Fruit fly (Drosophila melanogaster) whole organism, embryonic: ENCODE results near the gene CG34284.

Experiments
- CG11504 ChIP-seq: fragments of 200-800 bp; sonication (Bioruptor generic); optimal IDR thresholded peaks from 3 replicates; lab custom pipeline; 2019; ENCODE audit warnings: missing biosample characterization, mild to moderate bottlenecking, missing genetic modification characterization, moderate library complexity
- CG13287 ChIP-seq: fragments of 200-800 bp; sonication (Bioruptor generic); IDR thresholded peaks from 2 replicates; pipeline ENCODE4 v1.3.6; 2022; ENCODE audit warnings: missing biosample characterization, missing genetic modification characterization; ENCODE audit not compliant: partially characterized antibody
- CG14441 ChIP-seq: fragments of 200-800 bp; sonication (Bioruptor generic); IDR thresholded peaks from 2 replicates; pipeline ENCODE4 v1.3.6; 2022; ENCODE audit warnings: missing biosample characterization, missing genetic modification characterization
- CG14965 ChIP-seq: fragments of 200-800 bp; sonication (Bioruptor generic); optimal IDR thresholded peaks from 2 replicates; lab custom pipeline; 2016; ENCODE audit warnings: missing biosample characterization, missing genetic modification characterization, borderline replicate concordance
- CG18599 ChIP-seq: fragments of 200-800 bp; sonication (Bioruptor generic); optimal IDR thresholded peaks from 3 replicates; lab custom pipeline; 2017; ENCODE audit warnings: missing biosample characterization, missing genetic modification characterization, mild to moderate bottlenecking, moderate library complexity, missing genetic modification reagents
- CG18619 ChIP-seq: fragments of 200-800 bp; sonication (Bioruptor generic); optimal IDR thresholded peaks from 3 replicates; lab custom pipeline; 2017; ENCODE audit warnings: missing biosample characterization, mild to moderate bottlenecking, missing genetic modification characterization
- CG2199 ChIP-seq: fragments of 200-800 bp; sonication (Bioruptor generic); IDR thresholded peaks from 3 replicates; pipeline ENCODE4 v1.3.6; 2022; ENCODE audit warnings: missing biosample characterization, missing genetic modification characterization
- CG30020 ChIP-seq: fragments of 200-800 bp; optimal IDR thresholded peaks from 2 replicates; lab custom pipeline; 2019; ENCODE audit warnings: missing biosample characterization, mild to moderate bottlenecking, missing genetic modification characterization, moderate library complexity
- CG32532 ChIP-seq: fragments of 200-800 bp; sonication (Bioruptor generic); IDR thresholded peaks from 2 replicates; pipeline ENCODE4 v1.3.6; 2022; ENCODE audit warnings: missing biosample characterization, missing genetic modification characterization
- CG3281 ChIP-seq: fragments of 200-800 bp; sonication (Bioruptor generic); optimal IDR thresholded peaks from 3 replicates; lab custom pipeline; 2017; ENCODE audit warnings: missing biosample characterization, mild to moderate bottlenecking, missing genetic modification characterization
- CG34376 ChIP-seq: fragments of 200-800 bp; sonication (Bioruptor generic); optimal IDR thresholded peaks from 2 replicates; lab custom pipeline; 2018; ENCODE audit warnings: missing biosample characterization, mild to moderate bottlenecking, missing genetic modification characterization
- CG34422 ChIP-seq: fragments of 200-800 bp; sonication (Bioruptor generic); IDR thresholded peaks from 3 replicates; pipeline ENCODE4 v1.3.6; 2022; ENCODE audit warnings: missing biosample characterization, missing genetic modification characterization
- CG3726 ChIP-seq: fragments of 200-800 bp; sonication (Bioruptor generic); IDR thresholded peaks from 3 replicates; pipeline ENCODE4, ENCODE4 v1.3.6; 2022; ENCODE audit warnings: missing biosample characterization, missing genetic modification characterization
- CG5953 ChIP-seq: fragments of 200-800 bp; sonication (Bioruptor generic); IDR thresholded peaks from 2 replicates; pipeline ENCODE4 v1.3.6; 2022; ENCODE audit warnings: missing biosample characterization, missing genetic modification characterization
- CG6175 ChIP-seq: fragments of 200-800 bp; sonication (Bioruptor generic); IDR thresholded peaks from 3 replicates; pipeline ENCODE4 v1.3.6; 2022; ENCODE audit warnings: missing biosample characterization, missing genetic modification characterization
- CG6813 ChIP-seq: fragments of 200-800 bp; sonication (Bioruptor generic); optimal IDR thresholded peaks from 2 replicates; lab custom pipeline; 2017; ENCODE audit warnings: missing biosample characterization, missing genetic modification characterization, mild to moderate bottlenecking, moderate library complexity, missing genetic modification reagents
- CG7786 ChIP-seq: fragments of 200-800 bp; sonication (Bioruptor generic); optimal IDR thresholded peaks from 2 replicates; lab custom pipeline; 2016; ENCODE audit warnings: missing biosample characterization, missing genetic modification characterization
- CG9215 ChIP-seq: fragments of 200-800 bp; sonication (Bioruptor generic); IDR thresholded peaks from 2 replicates; pipeline ENCODE4 v1.3.6; 2022; ENCODE audit warnings: missing biosample characterization, missing genetic modification characterization
- CkIIα-i1 ChIP-seq: fragments of 200-800 bp; sonication (Bioruptor generic); IDR thresholded peaks from 2 replicates; pipeline ENCODE4 v1.3.6; 2022; ENCODE audit warnings: missing biosample characterization, missing genetic modification characterization
- D19A ChIP-seq: fragments of 200-800 bp; optimal IDR thresholded peaks from 3 replicates; lab custom pipeline; 2019; ENCODE audit warnings: missing biosample characterization, mild to moderate bottlenecking, missing genetic modification characterization, moderate library complexity
- D19B ChIP-seq: fragments of 200-800 bp; sonication (Bioruptor generic); optimal IDR thresholded peaks from 2 replicates; lab custom pipeline; 2017; ENCODE audit warnings: missing biosample characterization, mild to moderate bottlenecking, missing genetic modification characterization
- Ets65A ChIP-seq: fragments of 200-800 bp; sonication (Bioruptor generic); peaks from one replicate; lab custom pipeline; 2016; ENCODE audit warnings: missing biosample characterization, missing genetic modification characterization
- Gug ChIP-seq: fragments of 200-800 bp; sonication (Bioruptor generic); IDR thresholded peaks from 4 replicates; pipeline ENCODE4 v1.3.6; 2022; ENCODE audit warnings: missing biosample characterization, missing genetic modification characterization
- HmgZ ChIP-seq: fragments of 200-800 bp; sonication (Bioruptor generic); optimal IDR thresholded peaks from 2 replicates; lab custom pipeline; 2018; ENCODE audit warnings: missing biosample characterization, mild to moderate bottlenecking, missing genetic modification characterization
- Med ChIP-seq: fragments of 200-800 bp; sonication (Bioruptor generic); peaks from one replicate; lab custom pipeline; 2016; ENCODE audit warnings: missing biosample characterization, missing genetic modification characterization, mild to moderate bottlenecking, inconsistent platforms, moderate library complexity
- NFAT ChIP-seq: fragments of 200-800 bp; sonication (Bioruptor generic); IDR thresholded peaks from 2 replicates; pipeline ENCODE4 v1.3.6; 2022; ENCODE audit warnings: missing biosample characterization, missing genetic modification characterization
- NfI ChIP-seq: fragments of 200-800 bp; sonication (Bioruptor generic); optimal IDR thresholded peaks from 3 replicates; lab custom pipeline; 2018; ENCODE audit warnings: missing biosample characterization, mild to moderate bottlenecking, missing genetic modification characterization, moderate library complexity
- Pdp1 ChIP-seq, 2 experiments: fragments of 200-800 bp; sonication (Bioruptor generic); optimal IDR thresholded peaks; 3 replicates each; lab custom pipeline; 2016; ENCODE audit warnings: missing biosample characterization in 2 of 2, missing genetic modification characterization in 2 of 2, mild to moderate bottlenecking in 1 of 2, moderate library complexity in 1 of 2
- Stat92E ChIP-seq, 3 experiments: fragments of >200 bp in 2 of 3; fragments of 200-800 bp in 1 of 3; sonication (Bioruptor generic) in 1 of 3; optimal IDR thresholded peaks; 2 replicates each; lab custom pipeline; 2017 to 2019; ENCODE audit warnings: missing biosample characterization in 3 of 3, missing genetic modification characterization in 3 of 3, mild to moderate bottlenecking in 1 of 3, moderate library complexity in 1 of 3
- cg ChIP-seq: fragments of 200-800 bp; sonication (Bioruptor generic); optimal IDR thresholded peaks from 3 replicates; lab custom pipeline; 2019; ENCODE audit warnings: missing biosample characterization, mild to moderate bottlenecking, missing genetic modification characterization, moderate library complexity
- chn ChIP-seq: fragments of 200-800 bp; sonication (Bioruptor generic); optimal IDR thresholded peaks from 2 replicates; lab custom pipeline; 2016; ENCODE audit warnings: missing biosample characterization, missing genetic modification characterization
- dan ChIP-seq: fragments of 200-800 bp; sonication (Bioruptor generic); IDR thresholded peaks from 2 replicates; pipeline ENCODE4 v1.3.6; 2022; ENCODE audit warnings: missing biosample characterization, missing genetic modification characterization
- dpn ChIP-seq, 2 experiments: fragments of 200-800 bp; sonication (Bioruptor generic); optimal IDR thresholded peaks; 3 replicates each; lab custom pipeline; 2016; ENCODE audit warnings: missing biosample characterization in 2 of 2, missing genetic modification characterization in 2 of 2
- gem ChIP-seq: fragments of 200-800 bp; sonication (Bioruptor generic); optimal IDR thresholded peaks from 2 replicates; lab custom pipeline; 2019; ENCODE audit warnings: missing biosample characterization, mild to moderate bottlenecking, missing genetic modification characterization, moderate library complexity
- ind ChIP-seq: fragments of 200-800 bp; sonication (Bioruptor generic); optimal IDR thresholded peaks from 3 replicates; lab custom pipeline; 2016; ENCODE audit warnings: missing biosample characterization, missing genetic modification characterization
- mirr ChIP-seq: fragments of 200-800 bp; sonication (Bioruptor generic); optimal IDR thresholded peaks from 3 replicates; lab custom pipeline; 2018; ENCODE audit warnings: missing biosample characterization, mild to moderate bottlenecking, missing genetic modification characterization
- row ChIP-seq: fragments of 200-800 bp; sonication (Bioruptor generic); IDR thresholded peaks from 3 replicates; pipeline ENCODE4 v1.3.6; 2022; ENCODE audit warnings: missing biosample characterization, missing genetic modification characterization
- sens ChIP-seq: fragments of 200-800 bp; sonication (Bioruptor generic); peaks from one replicate; lab custom pipeline; 2016; ENCODE audit warnings: missing biosample characterization, missing genetic modification characterization
- sisA ChIP-seq: fragments of 200-800 bp; sonication (Bioruptor generic); IDR thresholded peaks from 2 replicates; pipeline ENCODE4 v1.3.6; 2022; ENCODE audit warnings: missing biosample characterization, missing genetic modification characterization
- slbo ChIP-seq: fragments of 200-800 bp; sonication (Bioruptor generic); IDR thresholded peaks from 2 replicates; pipeline ENCODE4 v1.3.6; 2022; ENCODE audit warnings: missing biosample characterization, missing genetic modification characterization
- sna ChIP-seq: fragments of 200-800 bp; sonication (Bioruptor generic); IDR thresholded peaks from 2 replicates; pipeline ENCODE4 v1.3.6; 2022; ENCODE audit warnings: missing biosample characterization, missing genetic modification characterization; ENCODE audit not compliant: partially characterized antibody
- z ChIP-seq: fragments of 200-800 bp; sonication (Bioruptor generic); IDR thresholded peaks from 3 replicates; pipeline ENCODE4 v1.3.6; 2022; ENCODE audit warnings: missing biosample characterization, missing genetic modification characterization
- zen2 ChIP-seq: fragments of 200-800 bp; sonication (Bioruptor generic); IDR thresholded peaks from 3 replicates; pipeline ENCODE4 v1.3.6; 2022; ENCODE audit warnings: missing biosample characterization, missing genetic modification characterization; ENCODE audit not compliant: partially characterized antibody

Gene CG34284

DNA sequence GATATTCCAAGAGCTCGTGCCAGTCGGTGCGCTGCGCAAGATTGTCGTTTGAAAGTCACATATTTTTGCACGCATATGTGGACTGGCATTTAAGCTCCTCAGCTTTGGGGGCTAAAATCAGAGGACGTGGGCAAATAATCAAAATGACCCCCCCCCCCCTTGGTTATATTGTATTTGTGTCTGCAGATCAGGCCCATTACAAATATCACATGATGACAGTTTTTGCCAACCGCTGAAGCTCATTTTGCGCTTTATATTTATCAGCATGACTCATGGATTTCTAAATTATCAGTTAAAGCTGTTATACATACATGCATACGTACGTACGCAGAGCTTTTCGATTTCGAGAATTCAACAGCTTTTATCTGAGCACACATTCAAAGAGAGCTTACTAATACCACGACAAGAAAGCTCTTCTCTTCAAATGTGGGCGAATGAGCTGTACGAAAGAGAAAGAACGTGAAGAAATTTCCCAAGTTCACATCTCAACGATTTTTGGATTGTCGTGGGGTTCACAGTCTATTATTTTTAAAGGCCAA, 14.1 kb upstream of the CG34284 start (continued):
- TF ChIP-seq CG13287 (GFP tag; lab: Robert Waterston, UW), result peak; percentile 34; the same call in 1 of the 2 replicates
- no peak for TF ChIP-seq CG9215

DNA sequence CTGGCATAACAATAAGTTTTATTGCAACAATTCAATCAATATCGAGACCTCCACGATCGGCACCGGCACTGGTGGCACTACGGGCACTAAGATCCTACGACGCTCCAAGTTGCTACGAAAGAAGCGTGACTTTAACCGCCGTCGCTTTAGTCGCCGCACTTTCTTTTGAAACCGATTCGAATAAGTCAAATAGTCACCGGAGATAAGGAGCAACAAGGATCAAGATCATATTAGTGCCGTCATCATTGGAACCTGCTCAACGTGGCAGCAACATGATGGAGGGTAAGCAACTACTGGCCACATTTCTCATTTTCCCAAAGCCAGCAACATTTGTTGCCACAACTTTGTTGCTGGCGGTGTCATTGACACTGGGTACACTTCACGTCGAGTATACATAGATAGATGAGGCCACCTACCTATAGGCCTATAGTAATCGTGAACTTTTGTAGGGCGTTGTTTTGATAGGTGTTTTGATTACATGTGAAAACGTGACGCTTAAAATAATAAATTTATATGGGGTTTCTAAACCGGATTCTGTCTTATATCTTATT, 13.0 kb upstream of the CG34284 start:
- TF ChIP-seq CG2199 (peak; percentile 55; the same call in 1 of the 3 replicates), CG3281 (GFP tag; lab: Kevin White, UChicago) (no peak), sna (GFP tag; lab: Robert Waterston, UW) (0 out of 2 replicates have a peak, but pooled peaks have one; percentile 20), CG30020 (no peak), Stat92E (GFP tag; optimal IDR thresholded peaks at IDR 0.05; lab: Kevin White, UChicago) (peak in 1 of 3 experiments; percentile 53), Med (GFP tag; lab: Kevin White, UChicago) (peak; percentile 35), Ets65A (GFP tag; lab: Kevin White, UChicago) (peak; percentile 61), CG11504 (tag; lab: Kevin White, UChicago) (peak; percentile 99), D19B (peak; percentile 46)

DNA sequence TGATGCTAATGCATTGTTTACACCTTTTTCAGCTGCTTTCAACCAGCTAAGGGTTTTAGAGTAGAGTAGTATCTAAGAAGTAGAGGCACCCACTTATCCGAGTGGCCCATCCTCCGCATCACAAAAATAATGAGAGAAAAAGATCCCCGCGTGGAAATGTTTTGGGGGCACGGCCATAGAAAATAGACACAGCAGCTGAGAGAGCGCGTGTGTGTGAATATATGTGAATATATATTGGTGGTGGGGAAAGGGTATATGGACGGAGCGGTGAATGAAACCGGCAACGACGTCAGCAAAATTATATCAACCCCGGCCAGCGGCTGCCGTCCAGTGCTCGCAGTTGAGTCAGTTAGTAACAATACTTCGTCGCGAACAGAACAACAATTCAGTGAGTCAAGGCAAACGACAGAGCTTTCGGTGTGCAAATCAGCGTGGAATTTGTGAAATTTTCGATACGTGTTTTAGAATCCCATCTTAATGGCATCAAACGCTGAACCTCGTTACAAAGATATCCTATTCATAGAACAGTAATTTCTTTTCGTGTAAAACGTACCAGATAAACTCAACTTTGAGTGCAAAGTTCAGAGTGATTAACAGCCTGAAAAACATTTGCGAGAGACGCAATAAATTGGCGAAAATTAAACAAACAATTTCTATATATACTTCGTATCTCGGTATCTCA, 12.0 kb upstream of the CG34284 start, which contains the start of gene Xrp1:
Xrp1 (plus strand) TSS at position 375 of the 682 bp plus-strand sequence.
- no peak for TF ChIP-seq CG14965 (GFP tag; lab: Kevin White, UChicago)
- TF ChIP-seq CG32532 (GFP tag; lab: Robert Waterston, UW), result peak; percentile 43
- TF ChIP-seq zen2 (GFP tag; lab: Robert Waterston, UW), result no peak
- peak; percentile 81 for TF ChIP-seq D19A
- peak; percentile 41 for TF ChIP-seq row (GFP tag; lab: Robert Waterston, UW)
- peak; percentile 12 for TF ChIP-seq mirr (GFP tag; lab: Kevin White, UChicago)
- peak; percentile 52 for TF ChIP-seq cg (GFP tag; lab: Kevin White, UChicago)
- peak; percentile 16 for TF ChIP-seq HmgZ (tag; lab: Kevin White, UChicago)
- peak; percentile 13 for TF ChIP-seq CG18599
- TF ChIP-seq NFAT, result 0 out of 2 replicates have a peak, but pooled peaks have one; percentile 26
- TF ChIP-seq sisA (GFP tag; lab: Robert Waterston, UW), result peak; percentile 28; the same call in 1 of the 2 replicates
- peak; percentile 25; the same call in 1 of the 2 replicates for TF ChIP-seq CG9215
- TF ChIP-seq sens (GFP tag; lab: Kevin White, UChicago), result peak; percentile 28
- TF ChIP-seq CG18619 (GFP tag; lab: Kevin White, UChicago), result peak; percentile 14
- TF ChIP-seq CG34376 (GFP tag; lab: Kevin White, UChicago), result peak; percentile 14
- TF ChIP-seq CG6813 (GFP tag; lab: Kevin White, UChicago), result no peak
- 0 out of 2 replicates have a peak, but pooled peaks have one; percentile 17 for TF ChIP-seq CG5953 (GFP tag; lab: Robert Waterston, UW)
- peak in 1 of 2 experiments; percentile 23 for TF ChIP-seq dpn (GFP tag; optimal IDR thresholded peaks at IDR 0.05; lab: Kevin White, UChicago)
- TF ChIP-seq ind (GFP tag; lab: Kevin White, UChicago), result peak; percentile 10
- peak; percentile 60 for TF ChIP-seq Ets65A (GFP tag; lab: Kevin White, UChicago)
- no peak for TF ChIP-seq CkIIα-i1
- peak; percentile 10 for TF ChIP-seq gem
- 0 out of 3 replicates have a peak, but pooled peaks have one; percentile 8 for TF ChIP-seq z (GFP tag; lab: Robert Waterston, UW)
- no peak for TF ChIP-seq CG3726 (GFP tag; lab: Robert Waterston, UW)
- TF ChIP-seq NfI (GFP tag; lab: Kevin White, UChicago), result peak; percentile 17
- TF ChIP-seq slbo (GFP tag; lab: Robert Waterston, UW), result peak; percentile 52
- peak; percentile 11; the same call in 1 of the 4 replicates for TF ChIP-seq Gug
- TF ChIP-seq dan (GFP tag; lab: Robert Waterston, UW), result no peak
- TF ChIP-seq CG7786 (GFP tag; lab: Kevin White, UChicago), result peak; percentile 13
- peak in 1 of 2 experiments; percentile 33 for TF ChIP-seq Pdp1 (GFP tag; optimal IDR thresholded peaks at IDR 0.05; lab: Kevin White, UChicago)
- TF ChIP-seq CG34422 (GFP tag; lab: Robert Waterston, UW), result peak; percentile 57; the same call in 1 of the 3 replicates
- peak; percentile 53; the same call in 1 of the 3 replicates for TF ChIP-seq CG2199
- TF ChIP-seq chn, result peak; percentile 2
- TF ChIP-seq CG6175, result peak; percentile 58; the same call in 1 of the 3 replicates
- peak; percentile 22; the same call in 1 of the 2 replicates for TF ChIP-seq CG14441 (GFP tag; lab: Robert Waterston, UW)
